Worm (Caenorhabditis elegans): Measurements from ENCODE around the gene fbxa-219.

DNA sequence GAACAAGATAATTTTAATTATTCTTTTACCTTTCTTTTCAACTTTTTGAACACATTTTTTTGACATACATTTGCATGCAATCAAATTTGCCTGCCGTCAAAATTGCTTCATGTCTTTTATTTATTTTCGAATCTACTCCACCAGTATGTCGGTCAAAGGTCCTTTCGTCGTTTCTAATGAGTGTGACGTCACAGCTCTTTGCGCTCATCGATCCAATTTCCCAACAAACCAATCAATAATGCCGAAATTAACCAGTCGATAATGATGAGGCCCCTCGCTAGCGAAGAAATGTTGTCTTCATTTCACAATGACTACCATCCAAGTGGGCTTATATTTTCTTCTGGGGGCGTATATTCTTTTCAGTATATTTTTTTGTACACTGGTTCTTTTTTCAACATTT, 28.3 kb upstream of the fbxa-219 start, which contains the start of gene Y54F10BM.6:
- TF ChIP-seq him-1 (tag; optimal IDR thresholded peaks at IDR 0.05) (no peak), W03F9.2 (tag; optimal IDR thresholded peaks at IDR 0.05) (no peak), dao-5 (tag; optimal IDR thresholded peaks at IDR 0.05) (no peak)

All from whole organism, L4/young adult.